Fruit fly (Drosophila melanogaster): ENCODE measurements around the gene CG16753.

Gene CG16753

DNA sequence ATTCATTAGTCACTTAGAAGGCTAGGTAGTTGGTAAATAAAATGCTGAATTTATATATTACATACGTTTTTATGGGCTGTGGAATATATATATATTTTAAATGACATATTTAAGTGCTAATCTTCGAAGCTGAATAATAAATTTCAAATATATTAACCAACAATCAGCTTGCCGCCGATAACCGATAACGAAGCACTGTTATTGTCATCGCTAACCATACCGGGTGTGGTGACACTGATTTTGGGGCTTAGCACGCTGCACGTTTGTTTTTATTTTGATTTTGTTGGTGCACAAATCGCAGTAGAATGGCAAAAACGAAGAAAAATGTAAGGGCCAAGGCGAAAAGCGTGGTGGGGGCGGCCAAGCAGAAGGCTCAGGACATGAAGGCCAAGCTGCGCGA, at the start of gene CG16753:
CG16753 (plus strand) TSS at position 229 of the 400 bp plus-strand sequence.
- TF ChIP-seq Eip93F (GFP tag; optimal IDR thresholded peaks at IDR 0.05) (no peak), CG8119 (GFP tag; IDR thresholded peaks at IDR 0.05) (no peak), pdm3 (GFP tag; optimal IDR thresholded peaks at IDR 0.05) (no peak), fkh (GFP tag; optimal IDR thresholded peaks at IDR 0.05) (no peak), CG32006 (GFP tag; optimal IDR thresholded peaks at IDR 0.05) (no peak), Sox14 (GFP tag; optimal IDR thresholded peaks at IDR 0.05) (no peak), CG10631 (GFP tag; optimal IDR thresholded peaks at IDR 0.05) (no peak), Eip78C (GFP tag) (no peak), CG9139 (GFP tag; optimal IDR thresholded peaks at IDR 0.05) (no peak), CG15336 (GFP tag; IDR thresholded peaks at IDR 0.05) (no peak), topi (GFP tag; optimal IDR thresholded peaks at IDR 0.05) (no peak), ss (GFP tag; optimal IDR thresholded peaks at IDR 0.05) (no peak), Gug (GFP tag; IDR thresholded peaks at IDR 0.05) (no peak), Lpt (GFP tag; optimal IDR thresholded peaks at IDR 0.05) (no peak), CG11902 (GFP tag; optimal IDR thresholded peaks at IDR 0.05) (no peak), CG16779 (tag; optimal IDR thresholded peaks at IDR 0.05) (no peak), vri (GFP tag; optimal IDR thresholded peaks at IDR 0.05) (no peak), Blimp-1 (GFP tag; optimal IDR thresholded peaks at IDR 0.05) (no peak), CG3032 (tag; optimal IDR thresholded peaks at IDR 0.05) (no peak)

DNA sequence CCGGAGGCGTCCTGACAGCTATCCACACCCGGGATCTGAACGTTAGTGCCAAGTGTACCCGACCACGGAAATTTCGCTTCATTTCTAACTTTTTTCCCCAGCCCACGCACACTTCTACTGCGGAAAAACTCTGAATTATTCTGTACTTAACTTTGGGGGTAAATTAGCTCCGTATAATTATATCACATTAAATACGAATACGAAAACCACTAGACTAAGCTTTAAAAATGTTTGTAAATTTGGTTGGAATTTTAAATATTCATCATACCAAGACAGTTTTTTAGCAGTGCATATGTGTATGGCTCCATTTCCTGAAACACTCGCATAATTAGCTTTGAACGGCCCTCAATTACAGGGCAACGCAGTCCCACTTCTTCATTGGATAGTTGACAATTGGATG, 41.4 kb upstream of the CG16753 start:
- no peak for TF ChIP-seq CG4318 (GFP tag; optimal IDR thresholded peaks at IDR 0.05)

DNA sequence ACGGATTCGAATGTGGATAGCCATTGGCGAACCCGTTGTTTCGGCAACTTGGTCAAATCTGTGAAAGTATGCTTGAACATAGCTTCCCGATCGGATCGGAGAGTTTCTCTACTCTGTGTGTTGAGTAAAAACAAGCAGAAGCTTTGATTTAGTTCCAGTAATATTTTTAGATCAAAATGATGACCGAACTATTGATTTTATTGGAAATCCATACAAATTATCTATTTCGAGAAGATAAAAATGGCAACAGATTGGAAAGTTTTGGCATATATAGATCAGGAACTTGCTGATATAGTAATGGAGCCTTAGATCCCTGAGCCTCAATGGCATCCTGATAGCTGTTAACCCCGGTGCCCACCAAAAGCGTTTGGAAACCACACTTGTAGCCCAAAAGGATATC, 38.9 kb upstream of the CG16753 start, which contains the start of gene CG32488:
CG32488 (minus strand) TSS at position 101 of the 400 bp plus-strand sequence.
- TF ChIP-seq acj6 (GFP tag; optimal IDR thresholded peaks at IDR 0.05) (no peak), CG31627 (GFP tag; optimal IDR thresholded peaks at IDR 0.05) (no peak), Eip75B (GFP tag; optimal IDR thresholded peaks at IDR 0.05) (no peak), dsx (GFP tag; optimal IDR thresholded peaks at IDR 0.05; ENCODE audit: poor library complexity, severe bottlenecking) (no peak), CG15336 (GFP tag; IDR thresholded peaks at IDR 0.05) (no peak), Met (GFP tag; optimal IDR thresholded peaks at IDR 0.05) (no peak), Lpt (GFP tag; optimal IDR thresholded peaks at IDR 0.05) (no peak), CG6854 (GFP tag; optimal IDR thresholded peaks at IDR 0.05) (no peak), CG10669 (GFP tag; optimal IDR thresholded peaks at IDR 0.05) (no peak), ss (GFP tag; optimal IDR thresholded peaks at IDR 0.05) (no peak), CG11902 (GFP tag; optimal IDR thresholded peaks at IDR 0.05) (no peak), Sox14 (GFP tag; optimal IDR thresholded peaks at IDR 0.05) (no peak), Ets21C (GFP tag; optimal IDR thresholded peaks at IDR 0.05) (no peak), OdsH (GFP tag; optimal IDR thresholded peaks at IDR 0.05) (no peak), CG6276 (GFP tag; optimal IDR thresholded peaks at IDR 0.05) (no peak)

DNA sequence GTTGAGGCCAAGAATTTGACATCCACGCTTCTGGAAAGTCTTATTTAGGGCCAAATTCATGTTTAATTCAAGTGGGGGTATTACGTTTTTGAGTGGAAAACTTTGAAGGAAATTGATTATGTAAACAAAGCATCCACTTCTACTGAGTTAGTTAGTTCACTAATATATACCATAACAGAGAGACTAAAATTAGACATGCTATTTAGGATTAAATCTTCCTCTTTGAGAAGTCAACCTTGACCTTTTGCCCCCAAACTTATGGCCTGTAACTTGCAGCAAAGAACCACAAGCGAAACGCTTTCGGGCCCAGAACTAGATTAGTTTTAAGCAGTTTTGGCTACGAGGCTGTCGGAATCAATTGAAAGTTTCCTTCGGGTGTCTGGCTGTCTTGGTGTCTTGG, 37.7 kb upstream of the CG16753 start, which contains the start of gene CG32487:
CG32487 (minus strand) TSS at position 101 of the 400 bp plus-strand sequence.
- TF ChIP-seq Eip93F (GFP tag; optimal IDR thresholded peaks at IDR 0.05) (no peak), Hr4 (GFP tag; optimal IDR thresholded peaks at IDR 0.05) (no peak), Met (GFP tag; optimal IDR thresholded peaks at IDR 0.05) (no peak), Hr38 (GFP tag; optimal IDR thresholded peaks at IDR 0.05) (no peak), CG6163 (GFP tag; IDR thresholded peaks at IDR 0.05) (no peak), CG10669 (GFP tag; optimal IDR thresholded peaks at IDR 0.05) (no peak), CG10631 (GFP tag; optimal IDR thresholded peaks at IDR 0.05) (no peak), CG1621 (tag; optimal IDR thresholded peaks at IDR 0.05) (no peak), Sox14 (GFP tag; optimal IDR thresholded peaks at IDR 0.05) (no peak), CG6792 (GFP tag; optimal IDR thresholded peaks at IDR 0.05) (no peak), spab (GFP tag; optimal IDR thresholded peaks at IDR 0.05) (no peak), lz (GFP tag; optimal IDR thresholded peaks at IDR 0.05) (no peak), CG11902 (GFP tag; optimal IDR thresholded peaks at IDR 0.05) (no peak), CG15336 (GFP tag; IDR thresholded peaks at IDR 0.05) (no peak), dac (GFP tag; optimal IDR thresholded peaks at IDR 0.05) (no peak), CG6854 (GFP tag; optimal IDR thresholded peaks at IDR 0.05) (no peak)

Data from whole organism, prepupa.